Fruit fly (Drosophila melanogaster) whole organism, wandering third instar larva: ENCODE data around the gene Mlc2.
A peak's percentile ranks its signal among the peaks of the same experiment; 100 is the strongest.

ENCODE experiments used
- CG32264 ChIP-seq: fragments of 200-800 bp; sonication (Bioruptor generic); optimal IDR thresholded peaks from 2 replicates; lab custom pipeline; 2016; ENCODE audit warnings: missing biosample characterization, missing genetic modification characterization
- Dif ChIP-seq: fragments of 200-275, 200-300 bp; sonication (Bioruptor generic); optimal IDR thresholded peaks from 2 replicates; lab custom pipeline; 2018; ENCODE audit warnings: missing biosample characterization, missing genetic modification characterization; ENCODE audit not compliant: partially characterized antibody
- GATAd ChIP-seq: sonication (Bioruptor generic); optimal IDR thresholded peaks from 2 replicates; lab custom pipeline; 2016; ENCODE audit warnings: missing biosample characterization, missing genetic modification characterization
- HLH106 ChIP-seq: fragments of 200-800 bp; optimal IDR thresholded peaks from 3 replicates; lab custom pipeline; 2019; ENCODE audit warnings: missing biosample characterization, mild to moderate bottlenecking, missing genetic modification characterization, moderate library complexity
- Jra ChIP-seq: sonication (Bioruptor generic); optimal IDR thresholded peaks from 2 replicates; lab custom pipeline; 2016; ENCODE audit warnings: missing biosample characterization, missing genetic modification characterization
- OdsH ChIP-seq: fragments of 200-800 bp; sonication (Bioruptor generic); optimal IDR thresholded peaks from 2 replicates; lab custom pipeline; 2016; ENCODE audit warnings: missing biosample characterization, mild to moderate bottlenecking, missing genetic modification characterization
- Rel ChIP-seq, 2 experiments: fragments of 200-800 bp; sonication (Bioruptor generic) in 1 of 2; optimal IDR thresholded peaks; 2 replicates in 1 of 2; 3 replicates in 1 of 2; lab custom pipeline; 2016 to 2019; ENCODE audit warnings: mild to moderate bottlenecking in 2 of 2, missing biosample characterization in 2 of 2, missing genetic modification characterization in 2 of 2, moderate library complexity in 1 of 2
- dl ChIP-seq, 2 experiments: fragments of 175-275, 200-275 bp in 1 of 2; fragments of 200-275 bp in 1 of 2; sonication (Bioruptor generic); optimal IDR thresholded peaks; lab custom pipeline; 2018; ENCODE audit warnings: mild to moderate bottlenecking in 2 of 2, missing biosample characterization in 2 of 2, missing genetic modification characterization in 2 of 2, moderate library complexity in 2 of 2; ENCODE audit not compliant: partially characterized antibody in 2 of 2, insufficient read depth in 1 of 2
- h ChIP-seq: fragments of 200-800 bp; sonication (Bioruptor generic); optimal IDR thresholded peaks from 3 replicates; lab custom pipeline; 2016; ENCODE audit warnings: missing biosample characterization, mild to moderate bottlenecking, missing genetic modification characterization
- lola ChIP-seq: fragments of >200 bp; optimal IDR thresholded peaks from 2 replicates; lab custom pipeline; 2017; ENCODE audit warnings: missing biosample characterization, missing genetic modification characterization
- psq ChIP-seq: fragments of 200-800 bp; sonication (Bioruptor generic); optimal IDR thresholded peaks from 3 replicates; lab custom pipeline; 2017; ENCODE audit warnings: missing biosample characterization, mild to moderate bottlenecking, missing genetic modification characterization, moderate library complexity
- rgr ChIP-seq: fragments of 200-800 bp; sonication (Bioruptor generic); optimal IDR thresholded peaks from 3 replicates; lab custom pipeline; 2016; ENCODE audit warnings: missing biosample characterization, mild to moderate bottlenecking, missing genetic modification characterization
- usp ChIP-seq: fragments of >200 bp; optimal IDR thresholded peaks from 2 replicates; lab custom pipeline; 2017; ENCODE audit warnings: missing biosample characterization, missing genetic modification characterization

dm6 chr3R:30164162-30164561 lies 10.2 kb downstream of the Mlc2 start:
- TF ChIP-seq rgr = no peak
- TF ChIP-seq CG32264 (GFP tag; lab: Kevin White, UChicago) = no peak
- TF ChIP-seq usp (GFP tag; lab: Kevin White, UChicago) = no peak
- TF ChIP-seq h (GFP tag; lab: Kevin White, UChicago) = peak; percentile 15
- TF ChIP-seq psq = no peak
- TF ChIP-seq lola (GFP tag; lab: Kevin White, UChicago) = no peak
- TF ChIP-seq Dif = no peak
- TF ChIP-seq OdsH (GFP tag; lab: Kevin White, UChicago) = no peak
- no peak for TF ChIP-seq dl (GFP tag; optimal IDR thresholded peaks at IDR 0.05; lab: Kevin White, UChicago; ENCODE audit: insufficient read depth in 1 of 2, partially characterized antibody in 2 of 2)
- TF ChIP-seq HLH106 (tag; lab: Kevin White, UChicago) = no peak
- no peak for TF ChIP-seq Jra (GFP tag; lab: Kevin White, UChicago)
- no peak for TF ChIP-seq GATAd (GFP tag; lab: Kevin White, UChicago)
- no peak for TF ChIP-seq Rel (GFP tag; optimal IDR thresholded peaks at IDR 0.05; lab: Kevin White, UChicago)
- TF ChIP-seq Rel (tag; optimal IDR thresholded peaks at IDR 0.05; lab: Kevin White, UChicago) = no peak
